Worm (Caenorhabditis elegans): Measurements from ENCODE around the gene metl-5.

The metl-5 gene

ce11 chrIII:4796039-4796438 is 6.8 kb upstream of the metl-5 start (continued):
- TF ChIP-seq ZK185.1 (tag; optimal IDR thresholded peaks at IDR 0.05; ENCODE audit: poor library complexity, severe bottlenecking) (peak; percentile 47), F39B2.1 (GFP tag; IDR thresholded peaks at IDR 0.05) (no peak), rec-8 (tag; optimal IDR thresholded peaks at IDR 0.05) (no peak), C06A6.2 (GFP tag; conservative IDR thresholded peaks at IDR 0.05) (no peak), K11D2.4 (GFP tag; IDR thresholded peaks at IDR 0.05) (peak; percentile 20; the same call in 1 of the 2 replicates), gei-17 (GFP tag; optimal IDR thresholded peaks at IDR 0.05) (no peak), B0035.1 (tag; optimal IDR thresholded peaks at IDR 0.05) (no peak), mxl-1 (tag; optimal IDR thresholded peaks at IDR 0.05) (no peak), mel-28 (tag; optimal IDR thresholded peaks at IDR 0.05; ENCODE audit: borderline replicate concordance) (no peak), hlh-26 (GFP tag; conservative IDR thresholded peaks at IDR 0.05) (no peak), B0336.3 (GFP tag; IDR thresholded peaks at IDR 0.05) (no peak), attf-6 (GFP tag; IDR thresholded peaks at IDR 0.05) (no peak), zim-3 (tag; optimal IDR thresholded peaks at IDR 0.05) (no peak), nfya-1 (tag; optimal IDR thresholded peaks at IDR 0.05; ENCODE audit: borderline replicate concordance, insufficient read depth) (no peak), nhr-120 (GFP tag; IDR thresholded peaks at IDR 0.05) (no peak), F55B11.4 (tag; optimal IDR thresholded peaks at IDR 0.05; ENCODE audit: borderline replicate concordance, insufficient read depth) (no peak), atf-7 (tag; optimal IDR thresholded peaks at IDR 0.05) (no peak), Y53G8AR.9 (GFP tag; conservative IDR thresholded peaks at IDR 0.05) (0 out of 2 replicates have a peak, but pooled peaks have one; percentile 51), efl-1 (GFP tag; optimal IDR thresholded peaks at IDR 0.05) (no peak), snpc-1.1 (tag; optimal IDR thresholded peaks at IDR 0.05; ENCODE audit: insufficient read depth) (peak; percentile 30), B0261.1 (tag; optimal IDR thresholded peaks at IDR 0.05) (no peak), ekl-4 (GFP tag; IDR thresholded peaks at IDR 0.05) (0 out of 2 replicates have a peak, but pooled peaks have one; percentile 15), dox-1 (GFP tag; IDR thresholded peaks at IDR 0.05) (peak; percentile 75), rpc-1 (optimal IDR thresholded peaks at IDR 0.05) (no peak), rpc-1 (tag; optimal IDR thresholded peaks at IDR 0.05) (no peak), ama-1 (optimal IDR thresholded peaks at IDR 0.05) (no peak), ama-1 (GFP tag; optimal IDR thresholded peaks at IDR 0.05) (no peak), cebp-2 (GFP tag; IDR thresholded peaks at IDR 0.05) (no peak), cebp-1 (GFP tag; IDR thresholded peaks at IDR 0.05) (peak; percentile 54; the same call in 1 of the 2 replicates), cebp-1 (tag; optimal IDR thresholded peaks at IDR 0.05) (peak; percentile 89), athp-1 (tag; optimal IDR thresholded peaks at IDR 0.05) (peak; percentile 73), nhr-90 (tag; optimal IDR thresholded peaks at IDR 0.05) (no peak), ceh-27 (GFP tag; optimal IDR thresholded peaks at IDR 0.05) (no peak), ztf-6 (GFP tag; IDR thresholded peaks at IDR 0.05) (no peak), F57C9.4 (tag; optimal IDR thresholded peaks at IDR 0.05) (no peak), ceh-40 (GFP tag; IDR thresholded peaks at IDR 0.05) (no peak), lin-35 (GFP tag; optimal IDR thresholded peaks at IDR 0.05) (peak in 1 of 3 experiments; percentile 42), ccch-3 (GFP tag; optimal IDR thresholded peaks at IDR 0.05) (no peak), let-607 (tag; optimal IDR thresholded peaks at IDR 0.05) (peak in 1 of 2 experiments; percentile 17), ztf-18 (tag; optimal IDR thresholded peaks at IDR 0.05) (peak; percentile 56), madf-3 (GFP tag; IDR thresholded peaks at IDR 0.05) (no peak), lin-54 (GFP tag; optimal IDR thresholded peaks at IDR 0.05) (peak; percentile 56), ceh-79 (tag; optimal IDR thresholded peaks at IDR 0.05) (no peak), lsl-1 (GFP tag; optimal IDR thresholded peaks at IDR 0.05) (no peak), aptf-2 (GFP tag; conservative IDR thresholded peaks at IDR 0.05) (no peak), T26A5.8 (tag; optimal IDR thresholded peaks at IDR 0.05) (no peak), nhr-80 (tag; optimal IDR thresholded peaks at IDR 0.05) (peak; percentile 69), die-1 (tag; optimal IDR thresholded peaks at IDR 0.05) (no peak), lin-26 (GFP tag; IDR thresholded peaks at IDR 0.05) (0 out of 2 replicates have a peak, but pooled peaks have one; percentile 8)
